Fruit fly (Drosophila melanogaster): ENCODE results near the gene CG8492.

The CG8492 gene

dm6 chr3L:7718561-7719417, 13.2 kb downstream of the CG8492 start, which contains the start of gene Mcad (continued):
- TF ChIP-seq Nf-YC (tag; optimal IDR thresholded peaks at IDR 0.05): peak; percentile 77
- TF ChIP-seq nau (GFP tag; optimal IDR thresholded peaks at IDR 0.05): peak; percentile 89
- no peak for TF ChIP-seq CG8478 (optimal IDR thresholded peaks at IDR 0.05)
- peak; percentile 85 for TF ChIP-seq Xbp1 (GFP tag; optimal IDR thresholded peaks at IDR 0.05)
- TF ChIP-seq CG13424 (tag; optimal IDR thresholded peaks at IDR 0.05): peak; percentile 88
- TF ChIP-seq CG3847 (GFP tag; IDR thresholded peaks at IDR 0.05): peak; percentile 96
- peak; percentile 89 for TF ChIP-seq wor (GFP tag; IDR thresholded peaks at IDR 0.05)
- TF ChIP-seq CG6254 (GFP tag; optimal IDR thresholded peaks at IDR 0.05): peak; percentile 84
- TF ChIP-seq CHES-1-like (GFP tag; optimal IDR thresholded peaks at IDR 0.05): no peak
- peak; percentile 88 for TF ChIP-seq Xrp1 (GFP tag; IDR thresholded peaks at IDR 0.05)
- TF ChIP-seq Abd-B (GFP tag; optimal IDR thresholded peaks at IDR 0.05): peak; percentile 96
- TF ChIP-seq Fer3 (tag; optimal IDR thresholded peaks at IDR 0.05): peak; percentile 97
- no peak for TF ChIP-seq bigmax (GFP tag; optimal IDR thresholded peaks at IDR 0.05)
- TF ChIP-seq Taf1 (GFP tag; IDR thresholded peaks at IDR 0.05): peak; percentile 77
- TF ChIP-seq slp2 (GFP tag; optimal IDR thresholded peaks at IDR 0.05): peak; percentile 53
- no peak for TF ChIP-seq NC2β (GFP tag; optimal IDR thresholded peaks at IDR 0.05)
- no peak for TF ChIP-seq jumu (GFP tag; optimal IDR thresholded peaks at IDR 0.05)
- TF ChIP-seq dmrt99B (tag; optimal IDR thresholded peaks at IDR 0.05): peak; percentile 98
- peak; percentile 88 for TF ChIP-seq grau (tag; optimal IDR thresholded peaks at IDR 0.05)
- TF ChIP-seq danr (GFP tag; IDR thresholded peaks at IDR 0.05): peak; percentile 67
- TF ChIP-seq CG3407 (GFP tag; optimal IDR thresholded peaks at IDR 0.05): peak; percentile 56
- no peak for TF ChIP-seq Hr39 (optimal IDR thresholded peaks at IDR 0.05)
- peak; percentile 81 for TF ChIP-seq CG6689 (GFP tag; IDR thresholded peaks at IDR 0.05)
- TF ChIP-seq CG14965 (GFP tag; optimal IDR thresholded peaks at IDR 0.05; ENCODE audit: borderline replicate concordance): no peak
- TF ChIP-seq btn (GFP tag; optimal IDR thresholded peaks at IDR 0.05): no peak
- peak; percentile 78 for TF ChIP-seq H15 (GFP tag; IDR thresholded peaks at IDR 0.05)
- TF ChIP-seq CG12391 (tag; optimal IDR thresholded peaks at IDR 0.05): peak; percentile 86
- TF ChIP-seq CG4854 (GFP tag; optimal IDR thresholded peaks at IDR 0.05): peak; percentile 79
- TF ChIP-seq nmo (GFP tag; optimal IDR thresholded peaks at IDR 0.05): peak; percentile 92
- TF ChIP-seq E2f2 (GFP tag; IDR thresholded peaks at IDR 0.05): peak; percentile 74
- peak; percentile 90 for TF ChIP-seq CG18764 (GFP tag; optimal IDR thresholded peaks at IDR 0.05)
- TF ChIP-seq tup (GFP tag; optimal IDR thresholded peaks at IDR 0.05): peak; percentile 53
- TF ChIP-seq HHEX (GFP tag; optimal IDR thresholded peaks at IDR 0.05): peak; percentile 97
- peak; percentile 87 for TF ChIP-seq CG5180 (GFP tag; optimal IDR thresholded peaks at IDR 0.05)
- peak; percentile 97 for TF ChIP-seq slbo (GFP tag; IDR thresholded peaks at IDR 0.05)
- TF ChIP-seq CG10654 (GFP tag; optimal IDR thresholded peaks at IDR 0.05): peak; percentile 93
- peak; percentile 68 for TF ChIP-seq Spps (tag; optimal IDR thresholded peaks at IDR 0.05)
- peak; percentile 55 to 73 for TF ChIP-seq Pdp1 (GFP tag; optimal IDR thresholded peaks at IDR 0.05)
- peak; percentile 23 for TF ChIP-seq CG30431 (GFP tag; optimal IDR thresholded peaks at IDR 0.05)
- peak; percentile 76 for TF ChIP-seq CG18011 (GFP tag; optimal IDR thresholded peaks at IDR 0.05)
- peak; percentile 67 for TF ChIP-seq sqz (GFP tag; optimal IDR thresholded peaks at IDR 0.05)
- TF ChIP-seq trem (tag; optimal IDR thresholded peaks at IDR 0.05): peak; percentile 90
- TF ChIP-seq CG11093 (GFP tag; IDR thresholded peaks at IDR 0.05): peak; percentile 93
- no peak for TF ChIP-seq Stat92E (GFP tag; optimal IDR thresholded peaks at IDR 0.05)
- TF ChIP-seq Eip74EF (GFP tag; optimal IDR thresholded peaks at IDR 0.05): peak in 1 of 2 experiments; percentile 88
- TF ChIP-seq Sox102F (GFP tag; optimal IDR thresholded peaks at IDR 0.05): peak; percentile 88
- peak; percentile 84 for TF ChIP-seq exex (tag; optimal IDR thresholded peaks at IDR 0.05)
- peak; percentile 72 for TF ChIP-seq HmgZ (tag; optimal IDR thresholded peaks at IDR 0.05)

Measured in whole organism, embryonic.